Fruit fly (Drosophila melanogaster) whole organism, prepupa: ENCODE data around the gene Exo84.

Experiments
- Blimp-1 ChIP-seq: fragments of 200-800 bp; sonication (Bioruptor generic); optimal IDR thresholded peaks from 3 replicates; lab custom pipeline; 2017; ENCODE audit warnings: missing biosample characterization, missing genetic modification characterization, mild to moderate bottlenecking, moderate library complexity, missing genetic modification reagents
- CG10631 ChIP-seq: fragments of 200-800 bp; sonication (Bioruptor generic); optimal IDR thresholded peaks from 2 replicates; lab custom pipeline; 2016; ENCODE audit warnings: missing biosample characterization, missing genetic modification characterization
- CG10669 ChIP-seq: fragments of 200-800 bp; sonication (Bioruptor generic); optimal IDR thresholded peaks from 3 replicates; lab custom pipeline; 2018; ENCODE audit warnings: missing biosample characterization, mild to moderate bottlenecking, missing genetic modification characterization, moderate library complexity
- CG11294 ChIP-seq: fragments of 200-800 bp; sonication (Bioruptor generic); IDR thresholded peaks from 2 replicates; pipeline ENCODE4 v1.3.6; 2022; ENCODE audit warnings: missing biosample characterization, missing genetic modification characterization
- CG11762 ChIP-seq: fragments of 200-800 bp; sonication (Bioruptor generic); optimal IDR thresholded peaks from 3 replicates; lab custom pipeline; 2016; ENCODE audit warnings: missing biosample characterization, missing genetic modification characterization; ENCODE audit not compliant: insufficient read depth
- CG1621 ChIP-seq: fragments of 200-800 bp; sonication (Bioruptor generic); optimal IDR thresholded peaks from 3 replicates; lab custom pipeline; 2018; ENCODE audit warnings: missing biosample characterization, mild to moderate bottlenecking, missing genetic modification characterization
- CG16779 ChIP-seq: fragments of 200-800 bp; sonication (Bioruptor generic); optimal IDR thresholded peaks from 3 replicates; lab custom pipeline; 2017; ENCODE audit warnings: missing biosample characterization, mild to moderate bottlenecking, missing genetic modification characterization
- CG3032 ChIP-seq: fragments of 200-800 bp; optimal IDR thresholded peaks from 2 replicates; lab custom pipeline; 2019; ENCODE audit warnings: missing biosample characterization, mild to moderate bottlenecking, missing genetic modification characterization, moderate library complexity
- CG32006 ChIP-seq: fragments of 200-800 bp; sonication (Bioruptor generic); optimal IDR thresholded peaks from 3 replicates; lab custom pipeline; 2017; ENCODE audit warnings: missing biosample characterization, mild to moderate bottlenecking, missing genetic modification characterization
- CG34406 ChIP-seq: fragments of 200-800 bp; sonication (Bioruptor generic); optimal IDR thresholded peaks from 3 replicates; lab custom pipeline; 2016; ENCODE audit warnings: missing biosample characterization, missing genetic modification characterization
- CG3919 ChIP-seq: fragments of 200-800 bp; sonication (Bioruptor generic); optimal IDR thresholded peaks from 3 replicates; lab custom pipeline; 2016; ENCODE audit warnings: missing biosample characterization, missing genetic modification characterization
- CG4318 ChIP-seq: fragments of 200-800 bp; sonication (Bioruptor generic); optimal IDR thresholded peaks from 3 replicates; lab custom pipeline; 2017; ENCODE audit warnings: missing biosample characterization, mild to moderate bottlenecking, missing genetic modification characterization
- CG6276 ChIP-seq: fragments of 200-800 bp; sonication (Bioruptor generic); optimal IDR thresholded peaks from 2 replicates; lab custom pipeline; 2017; ENCODE audit warnings: missing biosample characterization, mild to moderate bottlenecking, missing genetic modification characterization
- CG6792 ChIP-seq: fragments of 200-800 bp; sonication (Bioruptor generic); optimal IDR thresholded peaks from 3 replicates; lab custom pipeline; 2016; ENCODE audit warnings: missing biosample characterization, missing genetic modification characterization
- CG6854 ChIP-seq: fragments of 200-800 bp; sonication (Bioruptor generic); optimal IDR thresholded peaks from 2 replicates; lab custom pipeline; 2017; ENCODE audit warnings: missing biosample characterization, mild to moderate bottlenecking, missing genetic modification characterization
- CG7368 ChIP-seq: fragments of 200-800 bp; sonication (Bioruptor generic); optimal IDR thresholded peaks from 3 replicates; lab custom pipeline; 2016; ENCODE audit warnings: missing biosample characterization, missing genetic modification characterization
- CG8119 ChIP-seq: fragments of 200-800 bp; sonication (Bioruptor generic); IDR thresholded peaks from 3 replicates; pipeline ENCODE4 v1.3.6; 2022; ENCODE audit warnings: missing biosample characterization, missing genetic modification characterization
- CG8632 ChIP-seq: fragments of 200-800 bp; sonication (Bioruptor generic); optimal IDR thresholded peaks from 3 replicates; lab custom pipeline; 2016; ENCODE audit warnings: missing biosample characterization, missing genetic modification characterization
- CG9139 ChIP-seq: fragments of 200-800 bp; sonication (Bioruptor generic); optimal IDR thresholded peaks from 3 replicates; lab custom pipeline; 2017; ENCODE audit warnings: missing biosample characterization, mild to moderate bottlenecking, missing genetic modification characterization
- Eip78C ChIP-seq: fragments of 200-800 bp; sonication (Bioruptor generic); peaks from one replicate; lab custom pipeline; 2016; ENCODE audit warnings: missing biosample characterization, missing genetic modification characterization
- Eip93F ChIP-seq: fragments of 200-800 bp; sonication (Bioruptor generic); optimal IDR thresholded peaks from 2 replicates; lab custom pipeline; 2016; ENCODE audit warnings: missing biosample characterization, mild to moderate bottlenecking, missing genetic modification characterization
- Ets21C ChIP-seq: fragments of 200-800 bp; sonication (Bioruptor generic); optimal IDR thresholded peaks from 3 replicates; lab custom pipeline; 2016; ENCODE audit warnings: missing biosample characterization, missing genetic modification characterization
- Ets96B ChIP-seq: fragments of 200-800 bp; optimal IDR thresholded peaks from 2 replicates; lab custom pipeline; 2019; ENCODE audit warnings: missing biosample characterization, mild to moderate bottlenecking, missing genetic modification characterization, moderate library complexity
- Gug ChIP-seq: fragments of 200-800 bp; sonication (Bioruptor generic); IDR thresholded peaks from 2 replicates; pipeline ENCODE4 v1.3.6; 2022; ENCODE audit warnings: missing biosample characterization, missing genetic modification characterization
- Hr38 ChIP-seq: sonication (Bioruptor generic); optimal IDR thresholded peaks from 2 replicates; lab custom pipeline; 2016; ENCODE audit warnings: missing biosample characterization, missing genetic modification characterization
- Hr4 ChIP-seq: fragments of 200-800 bp; sonication (Bioruptor generic); optimal IDR thresholded peaks from 3 replicates; lab custom pipeline; 2016; ENCODE audit warnings: missing biosample characterization, missing genetic modification characterization
- Lpt ChIP-seq: fragments of 200-800 bp; sonication (Bioruptor generic); optimal IDR thresholded peaks from 3 replicates; lab custom pipeline; 2016; ENCODE audit warnings: missing biosample characterization, missing genetic modification characterization
- Met ChIP-seq: fragments of 200-800 bp; sonication (Bioruptor generic); optimal IDR thresholded peaks from 3 replicates; lab custom pipeline; 2016; ENCODE audit warnings: missing biosample characterization, missing genetic modification characterization
- OdsH ChIP-seq: fragments of 200-800 bp; sonication (Bioruptor generic); optimal IDR thresholded peaks from 3 replicates; lab custom pipeline; 2016; ENCODE audit warnings: missing biosample characterization, missing genetic modification characterization
- Smox ChIP-seq: fragments of 200-800 bp; sonication (Bioruptor generic); optimal IDR thresholded peaks from 3 replicates; lab custom pipeline; 2016; ENCODE audit warnings: missing biosample characterization, missing genetic modification characterization
- Sox102F ChIP-seq: fragments of 200-800 bp; sonication (Bioruptor generic); optimal IDR thresholded peaks from 2 replicates; lab custom pipeline; 2016; ENCODE audit warnings: missing biosample characterization, mild to moderate bottlenecking, missing genetic modification characterization
- Sox14 ChIP-seq: fragments of 200-800 bp; sonication (Bioruptor generic); optimal IDR thresholded peaks from 3 replicates; lab custom pipeline; 2016; ENCODE audit warnings: missing biosample characterization, missing genetic modification characterization
- Sox15 ChIP-seq: fragments of 200-800 bp; sonication (Bioruptor generic); optimal IDR thresholded peaks from 3 replicates; lab custom pipeline; 2016; ENCODE audit warnings: missing biosample characterization, missing genetic modification characterization
- achi ChIP-seq: fragments of 200-800 bp; sonication (Bioruptor generic); optimal IDR thresholded peaks from 3 replicates; lab custom pipeline; 2016; ENCODE audit warnings: missing biosample characterization, missing genetic modification characterization
- acj6 ChIP-seq: fragments of 200-800 bp; sonication (Bioruptor generic); optimal IDR thresholded peaks from 3 replicates; lab custom pipeline; 2016; ENCODE audit warnings: missing biosample characterization, missing genetic modification characterization
- cyc ChIP-seq: fragments of 200-800 bp; sonication (Bioruptor generic); optimal IDR thresholded peaks from 3 replicates; lab custom pipeline; 2016; ENCODE audit warnings: missing biosample characterization, missing genetic modification characterization
- dac ChIP-seq: fragments of 200-800 bp; sonication (Bioruptor generic); optimal IDR thresholded peaks from 2 replicates; lab custom pipeline; 2017; ENCODE audit warnings: missing biosample characterization, mild to moderate bottlenecking, missing genetic modification characterization
- dsx ChIP-seq: fragments of 200-800 bp; optimal IDR thresholded peaks from 3 replicates; lab custom pipeline; 2019; ENCODE audit warnings: missing biosample characterization, mild to moderate bottlenecking, missing genetic modification characterization, moderate library complexity; ENCODE audit not compliant: poor library complexity, severe bottlenecking
- esn ChIP-seq: fragments of 200-800 bp; sonication (Bioruptor generic); optimal IDR thresholded peaks from 2 replicates; lab custom pipeline; 2016; ENCODE audit warnings: missing biosample characterization, mild to moderate bottlenecking, missing genetic modification characterization, moderate library complexity
- fd85E ChIP-seq: fragments of 200-800 bp; sonication (Bioruptor generic); optimal IDR thresholded peaks from 3 replicates; lab custom pipeline; 2016; ENCODE audit warnings: missing biosample characterization, missing genetic modification characterization
- lz ChIP-seq: fragments of 200-800 bp; sonication (Bioruptor generic); optimal IDR thresholded peaks from 3 replicates; lab custom pipeline; 2016; ENCODE audit warnings: missing biosample characterization, missing genetic modification characterization
- salr ChIP-seq, 2 experiments: fragments of 200-800 bp; sonication (Bioruptor generic); optimal IDR thresholded peaks; 3 replicates each; lab custom pipeline; 2016 to 2018; ENCODE audit warnings: missing biosample characterization in 2 of 2, missing genetic modification characterization in 2 of 2, mild to moderate bottlenecking in 1 of 2
- spab ChIP-seq: fragments of 200-800 bp; sonication (Bioruptor generic); optimal IDR thresholded peaks from 2 replicates; lab custom pipeline; 2017; ENCODE audit warnings: missing biosample characterization, mild to moderate bottlenecking, missing genetic modification characterization, missing genetic modification reagents
- ss ChIP-seq, 2 experiments: fragments of 200-800 bp; sonication (Bioruptor generic); optimal IDR thresholded peaks; 2 replicates in 1 of 2; 3 replicates in 1 of 2; lab custom pipeline; 2017 to 2018; ENCODE audit warnings: mild to moderate bottlenecking in 2 of 2, missing biosample characterization in 2 of 2, missing genetic modification characterization in 2 of 2, moderate library complexity in 1 of 2
- svp ChIP-seq: fragments of 200-800 bp; sonication (Bioruptor generic); peaks from one replicate; lab custom pipeline; 2016; ENCODE audit warnings: missing biosample characterization, missing genetic modification characterization
- topi ChIP-seq: fragments of 200-800 bp; sonication (Bioruptor generic); optimal IDR thresholded peaks from 3 replicates; lab custom pipeline; 2016; ENCODE audit warnings: missing biosample characterization, missing genetic modification characterization
- vri ChIP-seq: fragments of 200-800 bp; sonication (Bioruptor generic); optimal IDR thresholded peaks from 3 replicates; lab custom pipeline; 2016; ENCODE audit warnings: missing biosample characterization, mild to moderate bottlenecking, missing genetic modification characterization

Exo84 gene

dm6 chr3R:26013664-26013948 lies 38.5 kb downstream of the Exo84 start:
- no peak for TF ChIP-seq vri
- no peak for TF ChIP-seq Sox15 (GFP tag; lab: Kevin White, UChicago)
- no peak for TF ChIP-seq Lpt (GFP tag; lab: Kevin White, UChicago)
- no peak for TF ChIP-seq CG4318 (GFP tag; lab: Kevin White, UChicago)
- TF ChIP-seq Sox14 (GFP tag; lab: Kevin White, UChicago), result no peak
- TF ChIP-seq Eip93F (GFP tag; lab: Kevin White, UChicago), result no peak
- no peak for TF ChIP-seq CG10631 (GFP tag; lab: Kevin White, UChicago)
- TF ChIP-seq esn (GFP tag; lab: Kevin White, UChicago), result no peak
- TF ChIP-seq Hr4 (GFP tag; lab: Kevin White, UChicago), result no peak
- TF ChIP-seq CG34406 (GFP tag; lab: Kevin White, UChicago), result no peak
- no peak for TF ChIP-seq lz (GFP tag; lab: Kevin White, UChicago)
- no peak for TF ChIP-seq topi

dm6 chr3R:26012801-26013663 lies 39.0 kb downstream of the Exo84 start:
- TF ChIP-seq Lpt (GFP tag; lab: Kevin White, UChicago) (no peak), Met (GFP tag; lab: Kevin White, UChicago) (peak; percentile 44), CG34406 (GFP tag; lab: Kevin White, UChicago) (peak; percentile 10), svp (peak; percentile 36), Eip78C (GFP tag; lab: Kevin White, UChicago) (peak; percentile 69), CG4318 (GFP tag; lab: Kevin White, UChicago) (peak; percentile 5), Smox (peak; percentile 18), CG6854 (GFP tag; lab: Kevin White, UChicago) (no peak), Ets96B (tag; lab: Kevin White, UChicago) (peak; percentile 67), Blimp-1 (GFP tag; lab: Kevin White, UChicago) (no peak), lz (GFP tag; lab: Kevin White, UChicago) (no peak), CG3032 (tag; lab: Kevin White, UChicago) (peak; percentile 79), CG1621 (tag; lab: Kevin White, UChicago) (peak; percentile 50), ss (GFP tag; optimal IDR thresholded peaks at IDR 0.05; lab: Kevin White, UChicago) (peak; percentile 34 to 96), CG16779 (no peak), acj6 (peak; percentile 31), CG9139 (no peak), Sox15 (GFP tag; lab: Kevin White, UChicago) (no peak), CG10669 (GFP tag; lab: Kevin White, UChicago) (peak; percentile 52), cyc (peak; percentile 7), fd85E (GFP tag; lab: Kevin White, UChicago) (no peak), Hr38 (GFP tag; lab: Kevin White, UChicago) (no peak), CG6276 (GFP tag; lab: Kevin White, UChicago) (no peak), CG8119 (GFP tag; lab: Robert Waterston, UW) (peak; percentile 59; the same call in 2 of the 3 replicates), CG11294 (GFP tag; lab: Robert Waterston, UW) (no peak), CG6792 (GFP tag; lab: Kevin White, UChicago) (no peak), topi (peak; percentile 28), vri (no peak), CG3919 (GFP tag; lab: Kevin White, UChicago) (peak; percentile 24), spab (GFP tag; lab: Kevin White, UChicago) (peak; percentile 43), Ets21C (GFP tag; lab: Kevin White, UChicago) (no peak), dac (no peak), achi (GFP tag; lab: Kevin White, UChicago) (peak; percentile 53), CG8632 (no peak), Gug (GFP tag; lab: Robert Waterston, UW) (0 out of 2 replicates have a peak, but pooled peaks have one; percentile 11), dsx (GFP tag; lab: Kevin White, UChicago) (peak; percentile 64), OdsH (GFP tag; lab: Kevin White, UChicago) (peak; percentile 31), CG11762 (no peak), Sox102F (GFP tag; lab: Kevin White, UChicago) (peak; percentile 42), esn (GFP tag; lab: Kevin White, UChicago) (peak; percentile 59), salr (GFP tag; optimal IDR thresholded peaks at IDR 0.05; lab: Kevin White, UChicago) (no peak), CG32006 (peak; percentile 60), CG7368 (GFP tag; lab: Kevin White, UChicago) (no peak)
